Worm (Caenorhabditis elegans) whole organism, L1 larva: ENCODE data around the gene C07G3.15.

Experiments
- C34B4.2 ChIP-seq: sonication (generic microtip); optimal IDR thresholded peaks from 2 replicates; lab custom pipeline; 2017; ENCODE audit warnings: mild to moderate bottlenecking, missing genetic modification characterization, missing compliant biosample characterization
- F16B12.6 ChIP-seq: fragments of 150-350 bp; optimal IDR thresholded peaks from 2 replicates; lab custom pipeline; 2014; ENCODE audit warnings: missing biosample characterization, missing genetic modification characterization
- Y116A8C.19 ChIP-seq: sonication (generic microtip); optimal IDR thresholded peaks from 2 replicates; lab custom pipeline; 2016; ENCODE audit warnings: missing compliant biosample characterization, missing genetic modification characterization, borderline replicate concordance
- ama-1 ChIP-seq: fragments of 150-350 bp; optimal IDR thresholded peaks from 2 replicates; lab custom pipeline; 2014
- ces-1 ChIP-seq: fragments of 150-350 bp; optimal IDR thresholded peaks from 2 replicates; lab custom pipeline; 2014; ENCODE audit warnings: missing biosample characterization, missing genetic modification reagents, missing genetic modification characterization
- dpl-1 ChIP-seq, 3 experiments: fragments of 150-350 bp in 2 of 3; sonication (generic microtip) in 1 of 3; optimal IDR thresholded peaks; 2 replicates each; lab custom pipeline; 2014 to 2017; ENCODE audit warnings: missing biosample characterization in 3 of 3, missing genetic modification characterization in 3 of 3, missing genetic modification reagents in 3 of 3
- efl-1 ChIP-seq, 4 experiments: fragments of 150-350 bp; optimal IDR thresholded peaks in 3 of 4; peaks in 1 of 4; 1 replicate in 1 of 4; 2 replicates in 3 of 4; lab custom pipeline; 2014; ENCODE audit warnings: missing biosample characterization in 2 of 4, missing genetic modification characterization in 2 of 4, missing genetic modification reagents in 2 of 4
- egl-27 ChIP-seq, 2 experiments: fragments of 150-350 bp in 1 of 2; sonication (generic microtip); optimal IDR thresholded peaks; 3 replicates each; lab custom pipeline; 2017 to 2018; ENCODE audit warnings: missing biosample characterization in 2 of 2, missing genetic modification characterization in 2 of 2, missing genetic modification reagents in 2 of 2
- fkh-10 ChIP-seq: sonication (generic microtip); optimal IDR thresholded peaks from 2 replicates; lab custom pipeline; 2017; ENCODE audit warnings: missing biosample characterization, missing genetic modification reagents, missing genetic modification characterization
- fkh-4 ChIP-seq: sonication (generic microtip); optimal IDR thresholded peaks from 2 replicates; lab custom pipeline; 2016; ENCODE audit warnings: missing compliant biosample characterization, missing genetic modification characterization, borderline replicate concordance
- fos-1 ChIP-seq: fragments of 150-350 bp; optimal IDR thresholded peaks from 2 replicates; lab custom pipeline; 2014; ENCODE audit warnings: missing biosample characterization, missing genetic modification characterization
- grh-1 ChIP-seq: fragments of 200-800 bp; sonication (Bioruptor generic); IDR thresholded peaks from 2 replicates; pipeline ENCODE4 v1.3.6; 2022; ENCODE audit warnings: missing genetic modification reagents, missing genetic modification characterization, missing compliant biosample characterization
- irx-1 ChIP-seq: sonication (generic microtip); optimal IDR thresholded peaks from 2 replicates; lab custom pipeline; 2016; ENCODE audit warnings: missing genetic modification characterization, missing compliant biosample characterization
- jun-1 ChIP-seq: fragments of 150-350 bp; optimal IDR thresholded peaks from 2 replicates; lab custom pipeline; 2014; ENCODE audit warnings: missing biosample characterization, missing genetic modification reagents, missing genetic modification characterization
- lin-13 ChIP-seq: fragments of 150-350 bp; optimal IDR thresholded peaks from 2 replicates; lab custom pipeline; 2014; ENCODE audit warnings: missing biosample characterization, missing genetic modification reagents, missing genetic modification characterization
- lin-14 ChIP-seq: fragments of 200-800 bp; sonication (Bioruptor generic); optimal IDR thresholded peaks from 2 replicates; lab custom pipeline; 2018; ENCODE audit warnings: mild to moderate bottlenecking, missing genetic modification characterization, moderate library complexity, missing compliant biosample characterization
- lin-15B ChIP-seq: fragments of 150-350 bp; sonication (generic microtip); optimal IDR thresholded peaks from 3 replicates; lab custom pipeline; 2014; ENCODE audit warnings: missing biosample characterization, missing genetic modification characterization
- lin-35 ChIP-seq, 2 experiments: fragments of 150-350 bp; optimal IDR thresholded peaks; 2 replicates each; lab custom pipeline; 2014; ENCODE audit warnings: missing biosample characterization in 2 of 2, missing genetic modification characterization in 2 of 2, missing genetic modification reagents in 2 of 2
- lir-3 ChIP-seq: sonication (generic microtip); optimal IDR thresholded peaks from 2 replicates; lab custom pipeline; 2016; ENCODE audit warnings: mild to moderate bottlenecking, missing genetic modification characterization, moderate library complexity, missing compliant biosample characterization; ENCODE audit not compliant: poor library complexity
- lsy-2 ChIP-seq, 2 experiments: fragments of 150-350 bp; optimal IDR thresholded peaks; 2 replicates each; lab custom pipeline; 2014; ENCODE audit warnings: missing biosample characterization in 2 of 2, missing genetic modification characterization in 2 of 2
- mdl-1 ChIP-seq, 2 experiments: fragments of 150-350 bp; optimal IDR thresholded peaks; 2 replicates each; lab custom pipeline; 2014 to 2017; ENCODE audit warnings: missing biosample characterization in 2 of 2, missing genetic modification characterization in 2 of 2, inconsistent platforms in 1 of 2
- nhr-12 ChIP-seq: sonication (generic microtip); optimal IDR thresholded peaks from 2 replicates; lab custom pipeline; 2017; ENCODE audit warnings: missing biosample characterization, missing genetic modification characterization
- nhr-20 ChIP-seq: sonication (generic microtip); optimal IDR thresholded peaks from 2 replicates; lab custom pipeline; 2016; ENCODE audit warnings: mild to moderate bottlenecking, missing genetic modification characterization, missing compliant biosample characterization
- nhr-28 ChIP-seq: fragments of 150-350 bp; optimal IDR thresholded peaks from 2 replicates; lab custom pipeline; 2014; ENCODE audit warnings: missing biosample characterization, missing genetic modification characterization
- nhr-71 ChIP-seq: sonication (generic microtip); optimal IDR thresholded peaks from 2 replicates; lab custom pipeline; 2016; ENCODE audit warnings: mild to moderate bottlenecking, missing genetic modification characterization, moderate library complexity, missing compliant biosample characterization
- nhr-76 ChIP-seq: sonication (generic microtip); optimal IDR thresholded peaks from 2 replicates; lab custom pipeline; 2017; ENCODE audit warnings: missing biosample characterization, missing genetic modification characterization
- nhr-84 ChIP-seq: sonication (generic microtip); optimal IDR thresholded peaks from 2 replicates; lab custom pipeline; 2017; ENCODE audit warnings: missing biosample characterization, missing genetic modification characterization
- nhr-90 ChIP-seq: sonication (generic microtip); optimal IDR thresholded peaks from 2 replicates; lab custom pipeline; 2016; ENCODE audit warnings: mild to moderate bottlenecking, missing genetic modification characterization, missing compliant biosample characterization; ENCODE audit not compliant: poor library complexity
- pag-3 ChIP-seq: sonication (generic microtip); optimal IDR thresholded peaks from 2 replicates; lab custom pipeline; 2017; ENCODE audit warnings: missing genetic modification characterization, mild to moderate bottlenecking, missing compliant biosample characterization, antibody characterized with exemption, borderline replicate concordance; ENCODE audit not compliant: insufficient read depth
- pax-3 ChIP-seq: fragments of 200-800 bp; sonication (Bioruptor generic); optimal IDR thresholded peaks from 2 replicates; lab custom pipeline; 2018; ENCODE audit warnings: mild to moderate bottlenecking, missing genetic modification characterization, moderate library complexity, missing compliant biosample characterization
- tbx-2 ChIP-seq: sonication (generic microtip); optimal IDR thresholded peaks from 2 replicates; lab custom pipeline; 2016; ENCODE audit warnings: missing genetic modification characterization, missing compliant biosample characterization
- unc-30 ChIP-seq: sonication (generic microtip); optimal IDR thresholded peaks from 2 replicates; lab custom pipeline; 2017; ENCODE audit warnings: missing biosample characterization, missing genetic modification characterization
- unc-62 ChIP-seq: fragments of 150-350 bp; optimal IDR thresholded peaks from 2 replicates; lab custom pipeline; 2014; ENCODE audit warnings: missing biosample characterization, missing genetic modification reagents, missing genetic modification characterization
- unc-98 ChIP-seq: fragments of 200-800 bp; sonication (Bioruptor generic); IDR thresholded peaks from 2 replicates; pipeline ENCODE4 v1.3.6; 2022; ENCODE audit warnings: missing genetic modification characterization, missing compliant biosample characterization
- vab-15 ChIP-seq: sonication (generic microtip); optimal IDR thresholded peaks from 2 replicates; lab custom pipeline; 2017; ENCODE audit warnings: missing genotype, mild to moderate bottlenecking, missing genetic modification characterization, missing compliant biosample characterization
- xbp-1 ChIP-seq: sonication (generic microtip); optimal IDR thresholded peaks from 2 replicates; lab custom pipeline; 2016; ENCODE audit warnings: missing genetic modification characterization, missing compliant biosample characterization
- zag-1 ChIP-seq: fragments of 150-350 bp; optimal IDR thresholded peaks from 2 replicates; lab custom pipeline; 2014; ENCODE audit warnings: missing biosample characterization, missing genetic modification characterization
- zip-4 ChIP-seq: fragments of 200-800 bp; sonication (Bioruptor generic); optimal IDR thresholded peaks from 2 replicates; lab custom pipeline; 2018; ENCODE audit warnings: mild to moderate bottlenecking, missing genetic modification characterization, moderate library complexity, missing compliant biosample characterization
- ztf-11 ChIP-seq, 2 experiments: sonication (generic microtip); optimal IDR thresholded peaks; 2 replicates each; lab custom pipeline; 2016 to 2017; ENCODE audit warnings: missing genetic modification characterization in 2 of 2, missing biosample characterization in 1 of 2, missing compliant biosample characterization in 1 of 2

The C07G3.15 gene

DNA sequence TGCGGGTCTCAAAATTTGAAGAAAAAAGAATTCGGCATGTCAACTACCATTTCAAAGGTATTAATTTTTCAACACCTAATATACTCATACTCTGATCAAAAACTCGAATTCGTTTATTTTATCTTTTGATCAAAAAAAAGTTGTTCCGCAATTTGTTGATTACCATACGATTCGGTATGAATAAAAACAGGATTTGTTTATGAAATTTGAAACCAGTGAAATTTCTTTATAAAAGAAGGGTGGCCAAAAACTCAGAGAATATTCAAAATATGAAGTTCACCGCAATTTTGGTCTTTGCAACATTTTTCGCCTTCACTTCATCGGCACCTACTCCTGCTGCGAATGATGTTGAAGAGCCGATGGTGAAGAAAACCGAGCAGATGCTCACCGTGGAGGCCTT, 5.3 kb upstream of the C07G3.15 start, which contains the start of the genes C07G3.8 and C07G3.10:
Gene C07G3.8 (minus strand): TSS at position 101 of the 400 bp plus-strand sequence.
Gene C07G3.10 (plus strand): TSS at position 270 of the 400 bp plus-strand sequence.
- TF ChIP-seq fkh-4 (tag; lab: Kevin White, UChicago) = no peak
- no peak for TF ChIP-seq lin-13
- no peak for TF ChIP-seq zag-1
- TF ChIP-seq vab-15 (tag; lab: Kevin White, UChicago) = no peak
- TF ChIP-seq grh-1 = no peak
- no peak for TF ChIP-seq Y116A8C.19 (tag; lab: Kevin White, UChicago)
- no peak for TF ChIP-seq lir-3 (tag; lab: Kevin White, UChicago)
- TF ChIP-seq nhr-12 (tag; lab: Kevin White, UChicago) = no peak
- no peak for TF ChIP-seq ama-1 (lab: Kevin White, UChicago)
- TF ChIP-seq fkh-10 (GFP tag; lab: Kevin White, UChicago) = no peak
- no peak for TF ChIP-seq unc-30
- TF ChIP-seq nhr-71 (tag; lab: Kevin White, UChicago) = no peak
- no peak for TF ChIP-seq nhr-28 (tag; lab: Kevin White, UChicago)
- TF ChIP-seq zip-4 = no peak
- no peak for TF ChIP-seq unc-98 (GFP tag; lab: Robert Waterston, UW)
- TF ChIP-seq lin-35 (GFP tag; optimal IDR thresholded peaks at IDR 0.05; lab: Kevin White, UChicago) = no peak

DNA sequence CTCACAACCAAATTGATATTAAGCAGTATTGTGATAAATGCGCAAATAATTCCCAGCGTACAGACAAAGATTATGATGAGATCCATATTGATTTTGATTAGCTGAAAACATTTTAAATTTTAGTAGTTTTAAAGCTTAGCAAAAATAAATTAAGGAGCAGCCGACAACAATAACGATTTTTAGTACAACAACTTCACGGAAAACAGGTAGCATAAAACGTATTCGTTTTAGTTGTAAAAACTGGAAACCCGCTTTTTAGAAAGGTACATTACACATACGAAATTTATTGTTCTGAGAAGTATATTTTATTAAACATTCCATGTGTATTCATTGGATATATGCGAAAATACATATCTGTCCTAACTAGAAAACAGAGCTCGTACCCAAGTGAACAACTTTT, 6.3 kb downstream of the C07G3.15 start, which contains the start of gene srbc-36:
Gene srbc-36 (minus strand): TSS at position 101 of the 400 bp plus-strand sequence.
- TF ChIP-seq lsy-2 (tag; optimal IDR thresholded peaks at IDR 0.05; lab: Kevin White, UChicago) (no peak), lir-3 (tag; lab: Kevin White, UChicago) (no peak), ces-1 (GFP tag; lab: Kevin White, UChicago) (no peak), ztf-11 (tag; optimal IDR thresholded peaks at IDR 0.05; lab: Kevin White, UChicago) (no peak), egl-27 (tag; optimal IDR thresholded peaks at IDR 0.05; lab: Kevin White, UChicago) (no peak), C34B4.2 (tag; lab: Kevin White, UChicago) (no peak), mdl-1 (tag; optimal IDR thresholded peaks at IDR 0.05; lab: Kevin White, UChicago) (no peak), zip-4 (no peak), tbx-2 (tag; lab: Kevin White, UChicago) (no peak), nhr-20 (tag; lab: Kevin White, UChicago) (no peak), xbp-1 (no peak), dpl-1 (GFP tag; optimal IDR thresholded peaks at IDR 0.05; lab: Kevin White, UChicago) (no peak), nhr-84 (tag; lab: Kevin White, UChicago) (no peak), lin-14 (GFP tag; lab: Kevin White, UChicago) (no peak), jun-1 (tag; lab: Kevin White, UChicago) (no peak), lin-15B (tag; lab: Kevin White, UChicago) (no peak), efl-1 (optimal IDR thresholded peaks at IDR 0.05; lab: Kevin White, UChicago) (no peak), efl-1 (GFP tag; optimal IDR thresholded peaks at IDR 0.05 in 1 of 2; lab: Kevin White, UChicago) (no peak), F16B12.6 (tag; lab: Kevin White, UChicago) (no peak), nhr-76 (tag; lab: Kevin White, UChicago) (no peak), fos-1 (tag; lab: Kevin White, UChicago) (no peak)

DNA sequence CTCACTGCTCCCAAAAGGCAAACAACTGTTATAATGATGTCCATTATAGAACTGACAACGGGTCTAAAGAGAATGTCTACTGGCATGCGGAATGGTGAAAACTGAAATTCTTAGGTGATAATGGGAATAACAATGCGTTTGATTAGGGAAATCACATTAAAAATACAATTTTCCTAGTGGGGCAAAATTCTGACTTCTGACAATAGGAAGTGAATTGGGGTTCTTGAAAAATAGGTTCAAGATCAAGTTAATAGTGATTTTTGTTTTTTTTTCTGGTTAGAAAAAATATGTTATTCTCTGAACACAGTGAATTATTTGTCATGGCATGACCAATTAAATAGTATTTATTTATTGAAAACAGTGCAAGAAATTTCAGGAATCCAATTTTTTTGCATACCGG, 9.9 kb downstream of the C07G3.15 start, which contains the start of gene srbc-32:
Gene srbc-32 (minus strand): TSS at position 101 of the 400 bp plus-strand sequence.
- TF ChIP-seq nhr-76 (tag; lab: Kevin White, UChicago) (no peak), nhr-90 (tag; lab: Kevin White, UChicago) (no peak), irx-1 (tag; lab: Kevin White, UChicago) (no peak), pag-3 (no peak), pax-3 (no peak), unc-62 (GFP tag; lab: Kevin White, UChicago) (no peak)
